Worm (Caenorhabditis elegans) whole organism, L4/young adult: ENCODE data around the gene gst-36.

Source experiments
- W03F9.2 ChIP-seq: fragments of 150-350 bp; optimal IDR thresholded peaks from 2 replicates; lab custom pipeline; 2014; ENCODE audit warnings: missing biosample characterization, missing genetic modification characterization
- dao-5 ChIP-seq: sonication (generic microtip); optimal IDR thresholded peaks from 2 replicates; lab custom pipeline; 2016; ENCODE audit warnings: missing genotype, missing genetic modification characterization, moderate library complexity, missing compliant biosample characterization
- him-1 ChIP-seq: sonication (generic microtip); optimal IDR thresholded peaks from 2 replicates; lab custom pipeline; 2016; ENCODE audit warnings: missing genotype, missing genetic modification reagents, missing genetic modification characterization, missing compliant biosample characterization

DNA sequence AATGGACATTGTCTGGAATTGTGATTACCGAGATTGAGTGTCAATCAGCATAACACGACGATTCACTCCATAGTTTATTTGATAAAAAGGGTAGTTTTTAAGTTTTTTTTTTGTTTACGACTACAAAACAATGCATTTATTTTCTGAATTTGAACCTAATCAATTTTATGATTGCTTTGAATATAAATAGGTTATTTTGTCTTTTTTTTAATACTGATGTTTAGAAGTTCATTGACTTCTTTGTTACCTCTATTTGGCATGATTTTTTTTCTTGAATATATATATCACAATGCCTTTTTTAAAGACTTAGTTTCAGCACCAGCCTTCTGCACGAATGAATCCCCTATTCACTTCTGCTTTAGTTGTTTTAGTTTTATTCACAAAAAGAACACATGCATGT, 6.8 kb upstream of the gst-36 start, which contains the start of gene R07B1.13:
- TF ChIP-seq W03F9.2 (tag; lab: Kevin White, UChicago) (no peak), dao-5 (tag; lab: Kevin White, UChicago) (no peak), him-1 (tag; lab: Kevin White, UChicago) (no peak)
